Worm (Caenorhabditis elegans) whole organism, dauer: ENCODE results near the gene ref-2.

Source experiments
- unc-62 ChIP-seq: sonication (generic microtip); optimal IDR thresholded peaks from 2 replicates; lab custom pipeline; 2017; ENCODE audit warnings: missing biosample characterization, missing genetic modification reagents, missing genetic modification characterization

The ref-2 gene

DNA sequence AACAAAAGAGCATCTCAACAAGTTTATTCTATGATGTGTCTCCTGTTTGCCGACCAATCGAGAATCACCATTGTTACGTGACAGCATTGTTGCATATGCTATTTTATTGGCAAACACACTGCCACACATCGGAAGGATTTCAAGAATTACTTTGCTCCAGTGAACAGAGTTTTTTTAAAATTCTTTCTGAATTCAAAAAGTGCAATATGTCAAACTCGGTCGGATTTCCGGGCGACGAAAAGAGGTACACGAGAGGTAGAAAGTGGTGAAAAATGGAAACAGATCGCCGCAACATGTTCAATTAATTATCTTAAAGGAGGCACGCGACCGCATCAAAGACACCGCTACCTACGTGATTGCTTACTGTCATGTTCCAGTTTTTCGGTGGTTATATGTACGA lies 6.0 kb downstream of the ref-2 start:
- TF ChIP-seq unc-62 = no peak

DNA sequence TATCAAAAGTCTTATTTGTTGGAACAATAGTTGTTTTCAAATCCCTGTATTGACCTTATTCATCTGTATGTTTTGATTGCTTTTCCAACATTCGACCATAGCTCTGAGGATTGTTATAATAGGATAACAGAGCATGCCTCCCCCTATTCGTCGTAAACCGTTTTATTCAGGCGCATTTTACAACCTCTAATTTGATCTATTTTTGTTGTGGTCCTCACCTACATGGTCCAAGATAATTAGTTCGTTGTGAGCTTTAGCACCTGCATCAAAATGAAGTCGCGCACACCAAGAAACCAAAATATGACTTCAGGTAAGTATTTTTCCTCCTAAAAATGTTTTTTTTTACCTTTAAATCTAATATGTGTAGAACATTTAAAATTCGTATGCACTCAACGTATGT lies 8.7 kb downstream of the ref-2 start, which contains the start of gene deg-1:
Gene deg-1, plus strand, starts transcription at position 301 of the 400 bp plus-strand sequence.
- TF ChIP-seq unc-62 = no peak

DNA sequence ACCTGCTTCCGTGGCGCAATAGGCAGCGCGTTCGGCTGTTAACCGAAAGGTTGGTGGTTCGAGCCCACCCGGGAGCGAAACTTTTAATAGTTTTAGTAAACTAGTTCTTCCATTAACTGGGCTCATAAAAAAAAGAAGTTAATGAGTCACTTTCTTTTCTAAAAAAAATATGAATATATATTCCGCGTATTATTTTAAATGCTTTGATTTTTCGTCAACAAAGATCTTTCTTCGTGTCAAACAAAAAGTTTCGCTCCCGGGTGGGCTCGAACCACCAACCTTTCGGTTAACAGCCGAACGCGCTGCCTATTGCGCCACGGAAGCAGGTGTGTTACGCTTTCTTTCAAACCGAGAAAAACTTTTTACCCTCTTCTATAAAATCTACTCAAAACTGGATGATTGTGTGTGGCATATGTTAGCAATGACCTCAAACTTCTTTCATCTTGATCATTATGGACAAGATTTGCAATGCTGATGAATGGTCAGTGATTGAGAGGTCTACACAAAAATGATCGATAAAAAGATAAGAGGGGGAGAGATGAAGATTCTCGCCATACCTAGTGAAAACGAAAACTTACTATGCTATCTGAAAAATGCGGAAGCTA lies 29.8 kb downstream of the ref-2 start:
- no peak for TF ChIP-seq unc-62

DNA sequence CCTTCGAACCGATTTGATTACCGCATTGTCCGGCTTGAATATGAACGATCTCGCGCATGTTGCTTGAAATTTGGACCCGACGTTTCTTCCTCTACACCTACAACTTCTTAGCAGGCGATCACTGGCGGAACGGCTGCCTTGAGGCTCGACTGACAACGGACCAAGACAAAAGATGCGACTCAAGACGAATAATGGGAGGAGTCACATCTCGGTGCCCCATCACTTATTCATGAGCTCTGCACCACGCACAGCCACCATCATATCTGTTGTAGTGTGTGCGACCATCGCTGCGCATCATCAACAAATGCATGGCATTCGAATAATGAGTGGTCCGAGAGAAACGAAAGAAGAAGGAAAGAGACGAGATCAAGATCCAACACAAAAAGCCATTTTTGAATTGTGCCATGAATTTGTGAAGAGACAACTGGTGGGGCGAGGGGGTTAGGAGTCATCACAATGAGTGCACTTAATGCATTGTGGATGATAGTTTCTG lies 32.5 kb downstream of the ref-2 start, which contains the start of gene mec-7:
Gene mec-7, minus strand, starts transcription at position 181 of the 493 bp plus-strand sequence.
- no peak for TF ChIP-seq unc-62

DNA sequence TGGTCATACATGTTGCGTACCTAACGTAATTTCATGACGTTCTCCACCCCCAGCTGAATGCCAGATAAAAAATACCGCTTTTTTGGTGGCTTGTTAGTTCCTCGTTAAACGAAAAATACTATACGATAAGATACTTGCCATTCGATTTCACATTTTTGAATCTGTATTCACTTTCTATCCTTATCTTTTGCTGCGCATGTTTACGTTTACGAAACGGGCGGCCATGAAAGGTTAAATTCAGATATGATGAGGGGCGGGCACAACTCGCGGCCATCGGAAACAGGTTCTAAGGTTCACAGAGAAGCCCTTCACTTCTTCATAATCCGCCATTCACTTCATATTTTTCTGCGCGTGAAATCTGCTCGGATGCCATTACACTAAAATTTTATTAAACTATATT lies 34.7 kb downstream of the ref-2 start:
- no peak for TF ChIP-seq unc-62

DNA sequence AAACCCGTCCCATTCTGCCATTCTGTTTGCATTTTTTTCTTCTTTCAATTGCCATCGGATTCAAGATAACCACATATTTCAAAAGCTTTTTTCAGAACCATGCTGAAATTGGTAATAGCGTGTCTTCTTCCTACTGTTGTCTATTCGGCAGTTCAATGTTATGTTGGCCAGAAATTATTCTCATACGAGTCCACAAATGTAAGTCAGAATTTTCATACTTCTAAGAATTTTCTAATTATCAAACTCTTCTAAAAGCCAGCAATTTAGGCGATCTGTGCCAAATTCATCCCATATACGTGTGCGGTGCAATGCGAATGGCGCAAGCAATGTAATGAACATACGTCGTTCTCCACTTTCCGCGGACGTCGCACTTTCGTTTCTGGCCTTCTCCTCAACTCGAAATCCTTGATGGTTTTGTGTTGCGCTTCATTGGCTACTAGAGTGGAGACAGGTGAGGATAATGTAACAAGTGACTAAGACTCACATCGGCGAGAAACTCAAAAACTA lies 35.5 kb downstream of the ref-2 start, which contains the start of gene ZK154.1:
Gene ZK154.1, plus strand, starts transcription at position 51 of the 507 bp plus-strand sequence.
- TF ChIP-seq unc-62 = no peak

DNA sequence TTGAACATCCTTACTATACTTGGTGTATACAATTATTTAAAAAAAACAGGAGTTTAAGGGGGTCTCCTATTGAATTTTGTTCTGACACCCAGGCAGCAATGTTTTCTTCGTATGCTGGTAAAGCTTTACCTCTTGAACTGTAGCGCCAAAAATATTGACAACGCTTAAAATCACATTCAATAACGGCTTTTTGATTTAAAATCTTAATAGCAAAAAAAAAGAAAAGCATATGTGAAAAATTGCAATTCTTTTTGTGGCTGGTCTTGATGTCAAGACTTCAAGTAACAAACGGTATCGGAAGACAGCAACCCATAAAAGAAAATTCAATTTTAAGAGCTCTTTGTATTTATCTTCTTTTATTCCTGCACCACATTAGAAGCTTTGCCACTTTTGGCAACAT lies 37.8 kb downstream of the ref-2 start:
- TF ChIP-seq unc-62 = no peak

DNA sequence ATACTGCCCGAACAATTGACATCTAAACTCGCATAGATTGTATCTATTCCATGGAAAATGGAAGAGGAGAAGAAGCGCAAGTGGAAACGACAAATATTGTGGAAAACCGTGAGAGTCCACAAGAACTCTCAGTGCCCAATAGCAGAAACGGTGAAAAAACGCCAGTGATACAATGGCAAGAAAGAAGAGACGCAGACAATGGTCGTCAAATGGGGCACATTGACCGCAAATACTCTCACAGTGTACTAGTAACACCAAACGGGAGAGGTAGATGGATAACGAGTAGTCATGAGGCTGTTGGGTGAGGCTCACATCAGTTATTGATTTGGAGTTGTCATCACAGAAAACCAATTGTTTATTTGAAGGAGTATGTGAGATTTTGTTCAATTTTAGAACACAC lies 38.4 kb downstream of the ref-2 start, which contains the start of gene ZK154.4:
Gene ZK154.4, minus strand, starts transcription at position 27 of the 400 bp plus-strand sequence.
- no peak for TF ChIP-seq unc-62

DNA sequence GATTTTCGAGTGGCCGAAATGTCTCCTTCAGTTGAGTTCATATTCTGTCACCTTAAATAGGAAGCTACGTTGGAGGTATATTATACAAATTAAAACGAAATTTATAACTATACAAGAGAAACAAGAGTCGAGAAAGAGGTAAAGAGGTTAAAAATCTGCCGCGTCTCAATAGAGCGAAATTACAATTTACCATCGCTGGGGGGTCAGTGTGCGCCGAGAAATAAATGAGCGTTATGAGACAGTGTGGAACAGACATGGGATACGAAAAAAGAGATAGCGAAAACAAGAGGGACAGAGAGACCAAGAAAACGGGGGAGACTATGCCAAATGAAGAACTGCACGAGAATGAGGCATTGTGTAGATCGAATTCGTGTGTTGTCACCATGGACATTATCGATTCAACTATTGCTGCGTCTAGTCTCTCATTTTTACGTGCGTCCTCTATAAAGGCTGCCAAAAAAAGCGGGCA lies 43.9 kb downstream of the ref-2 start, which contains the start of gene ZK154.5:
Gene ZK154.5, minus strand, starts transcription at position 51 of the 469 bp plus-strand sequence.
- TF ChIP-seq unc-62 = no peak

DNA sequence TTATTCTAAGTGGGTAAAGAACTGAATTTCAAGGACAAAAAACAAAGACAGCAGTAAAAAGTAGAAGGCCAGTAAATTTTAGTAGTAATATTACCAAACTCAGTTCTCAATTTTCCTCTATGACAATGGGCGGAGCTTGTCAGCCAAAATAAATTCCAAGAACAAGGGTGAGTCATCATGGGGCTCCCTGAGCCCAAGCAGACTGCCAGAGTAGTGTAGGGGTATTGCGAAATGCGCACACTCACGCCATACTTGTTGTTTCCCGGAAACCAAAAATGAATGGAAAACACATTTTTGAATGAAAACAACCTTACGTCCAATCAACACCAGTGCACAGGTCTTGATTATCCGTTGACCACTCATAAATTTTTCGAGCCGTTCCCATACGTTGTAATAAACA lies 47.8 kb downstream of the ref-2 start:
- TF ChIP-seq unc-62 = no peak

DNA sequence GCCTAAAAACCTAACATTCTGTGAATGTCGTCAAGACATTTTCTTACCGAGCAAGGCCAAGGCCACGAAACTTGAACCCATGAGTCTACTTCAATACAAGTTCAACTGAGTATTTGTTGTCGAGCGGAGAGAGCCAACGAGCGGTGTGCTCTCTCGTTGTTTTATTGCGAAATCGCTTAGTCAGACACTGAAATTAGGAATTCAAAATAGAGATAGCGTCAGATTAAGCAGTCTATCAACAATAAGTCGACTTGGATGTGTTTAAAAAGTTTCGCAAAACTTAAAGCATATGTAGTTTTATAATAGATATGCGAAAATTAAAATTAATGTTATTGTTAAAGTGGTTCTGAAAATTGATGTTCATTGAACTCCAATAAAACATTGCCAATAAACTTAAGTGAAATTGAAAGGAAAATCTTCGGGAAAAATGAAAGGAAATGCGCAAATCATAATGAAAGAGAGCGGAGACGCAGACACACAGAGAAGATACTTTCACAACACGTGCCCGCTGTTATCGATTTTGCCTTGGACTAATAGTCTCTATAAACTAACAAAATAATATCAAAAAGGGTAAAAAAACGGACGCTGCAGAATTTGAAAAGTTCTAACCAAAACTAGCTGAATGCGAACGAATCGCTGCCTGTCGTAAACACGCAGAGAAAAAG lies 49.5 kb downstream of the ref-2 start, which contains the start of gene ZK154.6:
Gene ZK154.6, minus strand, starts transcription at position 187 of the 665 bp plus-strand sequence.
- no peak for TF ChIP-seq unc-62

DNA sequence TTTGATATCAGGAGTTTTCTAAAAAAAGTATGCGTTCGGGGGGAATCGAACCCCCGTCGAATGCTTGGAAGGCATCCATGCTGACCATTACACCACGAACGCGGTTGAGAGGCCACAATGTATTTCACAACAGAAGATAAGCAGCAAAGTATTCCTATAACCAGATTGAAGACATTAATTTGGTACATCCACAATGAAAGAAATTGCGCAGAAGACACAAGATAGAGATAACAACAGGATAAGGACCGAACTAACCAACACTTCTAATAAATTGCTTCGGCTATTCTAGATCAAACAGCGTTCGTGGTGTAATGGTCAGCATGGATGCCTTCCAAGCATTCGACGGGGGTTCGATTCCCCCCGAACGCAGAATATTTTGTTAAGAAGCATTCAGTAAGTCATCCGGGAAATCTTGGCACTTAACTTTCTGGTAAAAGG lies 50.3 kb downstream of the ref-2 start:
- no peak for TF ChIP-seq unc-62

DNA sequence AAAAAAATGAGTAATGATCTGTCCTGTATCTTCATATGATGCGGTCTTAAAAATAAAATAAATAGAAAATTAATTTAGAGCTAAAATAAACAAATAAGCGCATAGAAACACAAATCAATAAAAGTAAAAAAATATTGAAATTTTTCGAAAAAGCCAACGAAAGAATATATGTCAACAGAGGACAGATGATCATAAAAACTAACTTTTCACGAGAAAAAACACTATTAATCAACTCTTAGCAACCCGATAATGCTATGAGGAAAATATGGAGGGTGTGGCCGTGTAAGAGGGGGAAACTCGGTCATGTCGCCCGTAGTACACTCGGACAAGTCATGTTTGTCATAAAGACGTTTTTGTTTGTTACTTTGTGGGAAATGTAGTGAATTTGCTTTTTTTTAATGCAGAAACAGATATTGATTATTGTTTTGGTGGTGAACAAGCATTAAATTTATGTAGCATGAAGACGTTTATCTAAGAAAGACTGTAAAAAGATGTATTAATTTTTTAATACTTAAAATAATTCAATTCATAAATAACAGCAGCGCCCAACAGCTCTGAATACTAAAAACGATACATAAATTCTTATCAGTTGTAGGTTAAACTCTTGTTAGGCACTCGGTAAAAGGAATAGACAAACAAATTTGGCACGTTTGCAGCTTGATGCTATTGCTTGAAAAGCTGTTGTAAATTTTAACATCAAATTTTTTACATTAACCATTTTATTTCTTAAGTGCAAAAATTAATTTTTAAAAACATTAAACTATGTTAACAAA lies 54.4 kb downstream of the ref-2 start, which contains the start of gene adm-4:
Gene adm-4, minus strand, starts transcription at position 51 of the 773 bp plus-strand sequence.
- no peak for TF ChIP-seq unc-62
